Fruit fly (Drosophila melanogaster): ENCODE data around the gene CG4119.

DNA sequence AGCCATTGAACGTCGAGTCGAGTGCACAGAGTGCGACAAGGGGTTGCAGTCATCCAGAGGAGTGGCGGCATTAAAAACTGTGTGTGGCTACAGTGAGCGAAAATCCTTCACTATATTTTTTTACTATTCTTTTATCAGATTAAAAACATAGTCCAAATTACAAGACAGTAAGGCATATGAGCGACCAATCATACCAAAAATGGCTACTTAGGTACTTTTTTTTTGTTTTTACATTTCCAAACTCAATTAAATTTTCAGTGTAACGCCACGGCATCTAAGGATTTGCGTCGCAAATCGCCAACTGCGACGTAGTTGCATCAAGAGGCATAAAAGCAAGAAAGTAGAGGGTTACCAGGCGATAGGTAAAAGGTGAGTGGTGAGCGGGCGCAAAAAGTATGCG, 26.8 kb upstream of the CG4119 start:
- TF ChIP-seq psq (optimal IDR thresholded peaks at IDR 0.05): no peak
- TF ChIP-seq insv (optimal IDR thresholded peaks at IDR 0.05): no peak
- no peak for TF ChIP-seq Sin3A (optimal IDR thresholded peaks at IDR 0.05)
- TF ChIP-seq Myc (optimal IDR thresholded peaks at IDR 0.05): no peak
- TF ChIP-seq h (optimal IDR thresholded peaks at IDR 0.05): no peak
- TF ChIP-seq ttk (optimal IDR thresholded peaks at IDR 0.05): no peak

Measured in Kc167 (cell line).